Fruit fly (Drosophila melanogaster): ENCODE measurements around the gene CG11050.

CG11050 gene

dm6 chr2L:6649085-6649754 lies 38.4 kb downstream of the CG11050 start, which contains the start of the genes CG31635 and Tango1 (continued):
- TF ChIP-seq gce (GFP tag; IDR thresholded peaks at IDR 0.05) (no peak), CG12299 (tag; optimal IDR thresholded peaks at IDR 0.05) (peak; percentile 35), Dek (tag; optimal IDR thresholded peaks at IDR 0.05) (no peak), onecut (GFP tag; IDR thresholded peaks at IDR 0.05) (no peak), sc (optimal IDR thresholded peaks at IDR 0.05) (no peak), sc (GFP tag; optimal IDR thresholded peaks at IDR 0.05) (no peak), CG1529 (GFP tag; optimal IDR thresholded peaks at IDR 0.05) (no peak), NfI (GFP tag; optimal IDR thresholded peaks at IDR 0.05) (no peak), CG10321 (GFP tag; IDR thresholded peaks at IDR 0.05) (no peak), chif (GFP tag; optimal IDR thresholded peaks at IDR 0.05) (peak in 1 of 2 experiments; percentile 12), slou (GFP tag; optimal IDR thresholded peaks at IDR 0.05) (no peak), mam (GFP tag; optimal IDR thresholded peaks at IDR 0.05) (peak; percentile 29), D (optimal IDR thresholded peaks at IDR 0.05) (no peak), D (GFP tag; optimal IDR thresholded peaks at IDR 0.05) (no peak), NC2α (GFP tag; optimal IDR thresholded peaks at IDR 0.05) (no peak), tio (GFP tag; optimal IDR thresholded peaks at IDR 0.05) (no peak), CG1647 (GFP tag; optimal IDR thresholded peaks at IDR 0.05) (no peak), HHEX (GFP tag; optimal IDR thresholded peaks at IDR 0.05) (no peak), Hmr (GFP tag; optimal IDR thresholded peaks at IDR 0.05) (no peak), Hmx (GFP tag; optimal IDR thresholded peaks at IDR 0.05) (no peak), CG9797 (GFP tag; optimal IDR thresholded peaks at IDR 0.05) (peak; percentile 97), cato (GFP tag; optimal IDR thresholded peaks at IDR 0.05; ENCODE audit: borderline replicate concordance) (no peak), scrt (GFP tag; optimal IDR thresholded peaks at IDR 0.05) (no peak), CG4730 (GFP tag; IDR thresholded peaks at IDR 0.05) (no peak), cg (GFP tag; optimal IDR thresholded peaks at IDR 0.05) (no peak), ara (GFP tag; IDR thresholded peaks at IDR 0.05) (no peak), CG12219 (GFP tag; optimal IDR thresholded peaks at IDR 0.05) (no peak), CG7271 (tag; optimal IDR thresholded peaks at IDR 0.05) (no peak), CG2120 (GFP tag; optimal IDR thresholded peaks at IDR 0.05) (peak; percentile 39), bigmax (GFP tag; optimal IDR thresholded peaks at IDR 0.05) (no peak), sna (GFP tag; IDR thresholded peaks at IDR 0.05; ENCODE audit: partially characterized antibody) (no peak), chm (GFP tag; IDR thresholded peaks at IDR 0.05) (no peak), NK7.1 (GFP tag; optimal IDR thresholded peaks at IDR 0.05) (no peak), gcm (GFP tag; optimal IDR thresholded peaks at IDR 0.05) (no peak), MTF-1 (GFP tag; optimal IDR thresholded peaks at IDR 0.05; ENCODE audit: borderline replicate concordance) (no peak), CG4404 (GFP tag; IDR thresholded peaks at IDR 0.05) (no peak), ftz-f1 (GFP tag; optimal IDR thresholded peaks at IDR 0.05) (peak; percentile 40), CG17802 (tag; optimal IDR thresholded peaks at IDR 0.05) (peak; percentile 82), caup (GFP tag; optimal IDR thresholded peaks at IDR 0.05; ENCODE audit: severe bottlenecking) (no peak), Dll (GFP tag; IDR thresholded peaks at IDR 0.05; ENCODE audit: partially characterized antibody) (0 out of 4 replicates have a peak, but pooled peaks have one; percentile 20), gfzf (GFP tag; optimal IDR thresholded peaks at IDR 0.05) (peak; percentile 96), BtbVII (GFP tag; optimal IDR thresholded peaks at IDR 0.05) (no peak), Hsf (GFP tag; optimal IDR thresholded peaks at IDR 0.05) (peak; percentile 17), Dip2 (GFP tag; IDR thresholded peaks at IDR 0.05) (no peak), Tbp (GFP tag; optimal IDR thresholded peaks at IDR 0.05) (no peak), Ets65A (GFP tag) (peak; percentile 80), wor (GFP tag; IDR thresholded peaks at IDR 0.05) (no peak), CG3065 (GFP tag; optimal IDR thresholded peaks at IDR 0.05) (no peak), Dip3 (GFP tag; optimal IDR thresholded peaks at IDR 0.05) (peak; percentile 12), h (optimal IDR thresholded peaks at IDR 0.05) (no peak), jigr1 (GFP tag; IDR thresholded peaks at IDR 0.05) (no peak)

Data from whole organism, embryonic.